Fruit fly (Drosophila melanogaster) whole organism, embryonic: Measurements from ENCODE around the gene CG17283.
A peak's percentile ranks its signal among the peaks of the same experiment; 100 is the strongest.

Experiments used
- Atf3 ChIP-seq: fragments of 200-800 bp; sonication (Bioruptor generic); optimal IDR thresholded peaks from 3 replicates; lab custom pipeline; 2016; ENCODE audit warnings: missing biosample characterization, missing genetic modification characterization
- BtbVII ChIP-seq: fragments of 200-800 bp; sonication (Bioruptor generic); optimal IDR thresholded peaks from 3 replicates; lab custom pipeline; 2017; ENCODE audit warnings: missing biosample characterization, mild to moderate bottlenecking, missing genetic modification characterization
- CG10209 ChIP-seq: fragments of 200-800 bp; sonication (Bioruptor generic); optimal IDR thresholded peaks from 3 replicates; lab custom pipeline; 2017; ENCODE audit warnings: missing biosample characterization, mild to moderate bottlenecking, missing genetic modification characterization, missing genetic modification reagents
- CG11695 ChIP-seq: fragments of 200-800 bp; sonication (Bioruptor generic); IDR thresholded peaks from 3 replicates; pipeline ENCODE4 v1.3.6; 2022; ENCODE audit warnings: missing biosample characterization, missing genetic modification characterization
- CG12942 ChIP-seq: fragments of 200-800 bp; sonication (Bioruptor generic); optimal IDR thresholded peaks from 3 replicates; lab custom pipeline; 2016; ENCODE audit warnings: missing biosample characterization, missing genetic modification characterization
- CG13775 ChIP-seq: fragments of 200-800 bp; sonication (Bioruptor generic); optimal IDR thresholded peaks from 3 replicates; lab custom pipeline; 2017; ENCODE audit warnings: missing biosample characterization, mild to moderate bottlenecking, missing genetic modification characterization
- CG1647 ChIP-seq: fragments of 200-800 bp; sonication (Bioruptor generic); optimal IDR thresholded peaks from 3 replicates; lab custom pipeline; 2016; ENCODE audit warnings: missing biosample characterization, missing genetic modification characterization
- CG18599 ChIP-seq: fragments of 200-800 bp; sonication (Bioruptor generic); optimal IDR thresholded peaks from 3 replicates; lab custom pipeline; 2017; ENCODE audit warnings: missing biosample characterization, missing genetic modification characterization, mild to moderate bottlenecking, moderate library complexity, missing genetic modification reagents
- CG2120 ChIP-seq: fragments of 200-800 bp; sonication (Bioruptor generic); optimal IDR thresholded peaks from 3 replicates; lab custom pipeline; 2016; ENCODE audit warnings: missing biosample characterization, missing genetic modification characterization
- CG33213 ChIP-seq: fragments of 200-800 bp; sonication (Bioruptor generic); optimal IDR thresholded peaks from 3 replicates; lab custom pipeline; 2016; ENCODE audit warnings: missing biosample characterization, missing genetic modification characterization
- CG3726 ChIP-seq: fragments of 200-800 bp; sonication (Bioruptor generic); IDR thresholded peaks from 3 replicates; pipeline ENCODE4, ENCODE4 v1.3.6; 2022; ENCODE audit warnings: missing biosample characterization, missing genetic modification characterization
- CG4730 ChIP-seq: fragments of 200-800 bp; sonication (Bioruptor generic); IDR thresholded peaks from 2 replicates; pipeline ENCODE4 v1.3.6; 2022; ENCODE audit warnings: missing biosample characterization, missing genetic modification characterization
- CG4854 ChIP-seq: fragments of 200-800 bp; sonication (Bioruptor generic); optimal IDR thresholded peaks from 2 replicates; lab custom pipeline; 2016; ENCODE audit warnings: missing biosample characterization, missing genetic modification characterization, inconsistent platforms
- CG6272 ChIP-seq: fragments of 200-800 bp; sonication (Bioruptor generic); IDR thresholded peaks from 2 replicates; pipeline ENCODE4 v1.3.6; 2022; ENCODE audit warnings: missing biosample characterization, missing genetic modification characterization
- CG6791 ChIP-seq: fragments of 200-800 bp; sonication (Bioruptor generic); IDR thresholded peaks from 3 replicates; pipeline ENCODE4 v1.3.6; 2022; ENCODE audit warnings: missing biosample characterization, missing genetic modification characterization; ENCODE audit not compliant: partially characterized antibody
- CG7745 ChIP-seq: fragments of 200-800 bp; sonication (Bioruptor generic); optimal IDR thresholded peaks from 2 replicates; lab custom pipeline; 2018; ENCODE audit warnings: missing biosample characterization, mild to moderate bottlenecking, missing genetic modification characterization, moderate library complexity
- CG8944 ChIP-seq: fragments of 200-800 bp; sonication (Bioruptor generic); optimal IDR thresholded peaks from 3 replicates; lab custom pipeline; 2016; ENCODE audit warnings: missing biosample characterization, missing genetic modification characterization
- D19B ChIP-seq: fragments of 200-800 bp; sonication (Bioruptor generic); optimal IDR thresholded peaks from 2 replicates; lab custom pipeline; 2017; ENCODE audit warnings: missing biosample characterization, mild to moderate bottlenecking, missing genetic modification characterization
- Dref ChIP-seq: fragments of 200-800 bp; sonication (Bioruptor generic); IDR thresholded peaks from 2 replicates; pipeline ENCODE4 v1.3.6; 2022; ENCODE audit warnings: missing biosample characterization, missing genetic modification characterization
- E2f1 ChIP-seq: fragments of 200-800 bp; sonication (Bioruptor generic); IDR thresholded peaks from 2 replicates; pipeline ENCODE4 v1.3.6; 2022; ENCODE audit warnings: missing biosample characterization, missing genetic modification characterization
- Ets97D ChIP-seq: fragments of 200-800 bp; sonication (Bioruptor generic); optimal IDR thresholded peaks from 3 replicates; lab custom pipeline; 2016; ENCODE audit warnings: missing biosample characterization, missing genetic modification characterization
- Fer2 ChIP-seq: fragments of 200-800 bp; sonication (Bioruptor generic); optimal IDR thresholded peaks from 2 replicates; lab custom pipeline; 2018; ENCODE audit warnings: missing biosample characterization, mild to moderate bottlenecking, missing genetic modification characterization, moderate library complexity
- Gug ChIP-seq: fragments of 200-800 bp; sonication (Bioruptor generic); IDR thresholded peaks from 4 replicates; pipeline ENCODE4 v1.3.6; 2022; ENCODE audit warnings: missing biosample characterization, missing genetic modification characterization
- Hand ChIP-seq: fragments of 200-800 bp; sonication (Bioruptor generic); optimal IDR thresholded peaks from 2 replicates; lab custom pipeline; 2017; ENCODE audit warnings: mild to moderate bottlenecking, missing biosample characterization, missing genetic modification reagents, missing genetic modification characterization
- HmgZ ChIP-seq: fragments of 200-800 bp; sonication (Bioruptor generic); optimal IDR thresholded peaks from 2 replicates; lab custom pipeline; 2018; ENCODE audit warnings: missing biosample characterization, mild to moderate bottlenecking, missing genetic modification characterization
- MBD-R2 ChIP-seq: fragments of 200-800 bp; sonication (Bioruptor generic); IDR thresholded peaks from 2 replicates; pipeline ENCODE4 v1.3.6; 2022; ENCODE audit warnings: missing biosample characterization, missing genetic modification characterization
- NK7.1 ChIP-seq: fragments of 200-800 bp; sonication (Bioruptor generic); optimal IDR thresholded peaks from 3 replicates; lab custom pipeline; 2016; ENCODE audit warnings: missing biosample characterization, missing genetic modification characterization
- PHDP ChIP-seq: fragments of 200-800 bp; sonication (Bioruptor generic); optimal IDR thresholded peaks from 3 replicates; lab custom pipeline; 2018; ENCODE audit warnings: missing biosample characterization, mild to moderate bottlenecking, missing genetic modification characterization, moderate library complexity
- Side ChIP-seq: fragments of 200-800 bp; sonication (Bioruptor generic); optimal IDR thresholded peaks from 2 replicates; lab custom pipeline; 2016; ENCODE audit warnings: missing biosample characterization, missing genetic modification characterization
- Spps ChIP-seq: fragments of 200-800 bp; sonication (Bioruptor generic); optimal IDR thresholded peaks from 2 replicates; lab custom pipeline; 2018; ENCODE audit warnings: missing biosample characterization, mild to moderate bottlenecking, missing genetic modification characterization
- Trl ChIP-seq, 3 experiments: fragments of >200 bp in 2 of 3; fragments of 200-800 bp in 1 of 3; sonication (Bioruptor generic) in 1 of 3; optimal IDR thresholded peaks; 2 replicates in 1 of 3; 3 replicates in 2 of 3; lab custom pipeline; 2016 to 2017; ENCODE audit warnings: missing biosample characterization in 1 of 3, missing genetic modification characterization in 1 of 3
- cato ChIP-seq: fragments of 200-800 bp; sonication (Bioruptor generic); optimal IDR thresholded peaks from 2 replicates; lab custom pipeline; 2016; ENCODE audit warnings: missing biosample characterization, missing genetic modification characterization, borderline replicate concordance
- dati ChIP-seq: fragments of 200-800 bp; sonication (Bioruptor generic); IDR thresholded peaks from 2 replicates; pipeline ENCODE4 v1.3.6; 2022; ENCODE audit warnings: missing biosample characterization, missing genetic modification characterization
- dmrt99B ChIP-seq: fragments of 200-800 bp; sonication (Bioruptor generic); optimal IDR thresholded peaks from 2 replicates; lab custom pipeline; 2018; ENCODE audit warnings: missing biosample characterization, mild to moderate bottlenecking, missing genetic modification characterization, moderate library complexity
- dpn ChIP-seq, 2 experiments: fragments of 200-800 bp; sonication (Bioruptor generic); optimal IDR thresholded peaks; 3 replicates each; lab custom pipeline; 2016; ENCODE audit warnings: missing biosample characterization in 2 of 2, missing genetic modification characterization in 2 of 2
- gem ChIP-seq: fragments of 200-800 bp; sonication (Bioruptor generic); optimal IDR thresholded peaks from 2 replicates; lab custom pipeline; 2019; ENCODE audit warnings: missing biosample characterization, mild to moderate bottlenecking, missing genetic modification characterization, moderate library complexity
- h ChIP-seq: fragments of >200 bp; optimal IDR thresholded peaks from 2 replicates; lab custom pipeline; 2017
- her ChIP-seq: fragments of 200-800 bp; sonication (Bioruptor generic); optimal IDR thresholded peaks from 2 replicates; lab custom pipeline; 2016; ENCODE audit warnings: missing biosample characterization, missing genetic modification characterization
- mam ChIP-seq: fragments of 200-800 bp; sonication (Bioruptor generic); optimal IDR thresholded peaks from 3 replicates; lab custom pipeline; 2016; ENCODE audit warnings: missing biosample characterization, missing genetic modification characterization
- nau ChIP-seq: fragments of 200-800 bp; sonication (Bioruptor generic); optimal IDR thresholded peaks from 3 replicates; lab custom pipeline; 2017; ENCODE audit warnings: missing biosample characterization, mild to moderate bottlenecking, missing genetic modification characterization, missing genetic modification reagents
- nerfin-2 ChIP-seq: fragments of 200-800 bp; sonication (Bioruptor generic); IDR thresholded peaks from 2 replicates; pipeline ENCODE4 v1.3.6; 2022; ENCODE audit warnings: missing biosample characterization, missing genetic modification characterization; ENCODE audit not compliant: partially characterized antibody
- onecut ChIP-seq: fragments of 200-800 bp; sonication (Bioruptor generic); IDR thresholded peaks from 2 replicates; pipeline ENCODE4 v1.3.6; 2022; ENCODE audit warnings: missing biosample characterization, missing genetic modification characterization
- ranshi ChIP-seq: fragments of 200-800 bp; sonication (Bioruptor generic); IDR thresholded peaks from 2 replicates; pipeline ENCODE4 v1.3.6; 2022; ENCODE audit warnings: missing biosample characterization, missing genetic modification characterization
- sim ChIP-seq: fragments of 200-800 bp; sonication (Bioruptor generic); IDR thresholded peaks from 2 replicates; pipeline ENCODE4 v1.3.6; 2022; ENCODE audit warnings: missing biosample characterization, missing genetic modification characterization
- tio ChIP-seq: fragments of 200-800 bp; sonication (Bioruptor generic); optimal IDR thresholded peaks from 2 replicates; lab custom pipeline; 2017; ENCODE audit warnings: missing biosample characterization, missing genetic modification characterization, inconsistent platforms
- unc-4 ChIP-seq: fragments of 200-800 bp; sonication (Bioruptor generic); IDR thresholded peaks from 2 replicates; pipeline ENCODE4 v1.3.6; 2022; ENCODE audit warnings: missing biosample characterization, missing genetic modification characterization; ENCODE audit not compliant: partially characterized antibody
- wek ChIP-seq: fragments of 200-800 bp; sonication (Bioruptor generic); optimal IDR thresholded peaks from 3 replicates; lab custom pipeline; 2018; ENCODE audit warnings: missing biosample characterization, mild to moderate bottlenecking, missing genetic modification characterization, moderate library complexity
- wor ChIP-seq: fragments of 200-800 bp; sonication (Bioruptor generic); IDR thresholded peaks from 2 replicates; pipeline ENCODE4 v1.3.6; 2022; ENCODE audit warnings: missing biosample characterization, missing genetic modification characterization
- z ChIP-seq: fragments of 200-800 bp; sonication (Bioruptor generic); IDR thresholded peaks from 3 replicates; pipeline ENCODE4 v1.3.6; 2022; ENCODE audit warnings: missing biosample characterization, missing genetic modification characterization
- zen2 ChIP-seq: fragments of 200-800 bp; sonication (Bioruptor generic); IDR thresholded peaks from 3 replicates; pipeline ENCODE4 v1.3.6; 2022; ENCODE audit warnings: missing biosample characterization, missing genetic modification characterization; ENCODE audit not compliant: partially characterized antibody

CG17283 gene

dm6 chr3R:17386168-17386819 lies 21.4 kb upstream of the CG17283 start (continued):
- TF ChIP-seq E2f1 (GFP tag; lab: Robert Waterston, UW) (peak; percentile 71; the same call in 1 of the 2 replicates), dpn (GFP tag; optimal IDR thresholded peaks at IDR 0.05; lab: Kevin White, UChicago) (peak; percentile 6 to 64), cato (GFP tag; lab: Kevin White, UChicago) (no peak), dmrt99B (tag; lab: Kevin White, UChicago) (peak; percentile 85), CG33213 (GFP tag; lab: Kevin White, UChicago) (no peak), CG7745 (no peak), h (lab: Kevin White, UChicago) (no peak), PHDP (peak; percentile 71), CG6272 (GFP tag; lab: Robert Waterston, UW) (peak; percentile 40; the same call in 1 of the 2 replicates), sim (GFP tag; lab: Robert Waterston, UW) (peak; percentile 62), CG6791 (GFP tag; lab: Robert Waterston, UW) (no peak), MBD-R2 (no peak; the same call in 1 of the 2 replicates), her (no peak), ranshi (GFP tag; lab: Robert Waterston, UW) (peak; percentile 77), BtbVII (GFP tag; lab: Kevin White, UChicago) (peak; percentile 42), Trl (optimal IDR thresholded peaks at IDR 0.05; lab: Kevin White, UChicago) (no peak), Trl (GFP tag; optimal IDR thresholded peaks at IDR 0.05; lab: Kevin White, UChicago) (peak; percentile 36), unc-4 (no peak), CG12942 (GFP tag; lab: Kevin White, UChicago) (no peak), Side (GFP tag; lab: Kevin White, UChicago) (peak; percentile 37), Dref (GFP tag; lab: Robert Waterston, UW) (no peak), HmgZ (tag; lab: Kevin White, UChicago) (no peak), nau (peak; percentile 85), Hand (no peak), CG4730 (peak; percentile 35; the same call in 1 of the 2 replicates), CG4854 (GFP tag; lab: Kevin White, UChicago) (no peak), wor (GFP tag; lab: Robert Waterston, UW) (peak; percentile 54), Ets97D (GFP tag; lab: Kevin White, UChicago) (no peak), Gug (peak; percentile 66; the same call in 3 of the 4 replicates), NK7.1 (GFP tag; lab: Kevin White, UChicago) (no peak), Spps (peak; percentile 42), z (GFP tag; lab: Robert Waterston, UW) (no peak), wek (GFP tag; lab: Kevin White, UChicago) (peak; percentile 45), D19B (GFP tag; lab: Kevin White, UChicago) (peak; percentile 10), CG11695 (GFP tag; lab: Robert Waterston, UW) (peak; percentile 61; the same call in 1 of the 3 replicates), Fer2 (peak; percentile 42), CG3726 (GFP tag; lab: Robert Waterston, UW) (no peak), Atf3 (no peak), CG2120 (GFP tag; lab: Kevin White, UChicago) (peak; percentile 30), CG1647 (GFP tag; lab: Kevin White, UChicago) (peak; percentile 23), dati (GFP tag; lab: Robert Waterston, UW) (peak; percentile 55), CG13775 (peak; percentile 3), CG8944 (GFP tag; lab: Kevin White, UChicago) (peak; percentile 32), nerfin-2 (GFP tag; lab: Robert Waterston, UW) (no peak), mam (GFP tag; lab: Kevin White, UChicago) (no peak), tio (GFP tag; lab: Kevin White, UChicago) (peak; percentile 1), CG18599 (peak; percentile 73), CG10209 (peak; percentile 44), gem (tag; lab: Kevin White, UChicago) (peak; percentile 83), onecut (GFP tag; lab: Robert Waterston, UW) (peak; percentile 100), zen2 (no peak)
